Worm (Caenorhabditis elegans) whole organism, dauer: ENCODE results near the gene coq-5.

Source experiments
- unc-62 ChIP-seq: sonication (generic microtip); optimal IDR thresholded peaks from 2 replicates; lab custom pipeline; 2017; ENCODE audit warnings: missing biosample characterization, missing genetic modification reagents, missing genetic modification characterization

The coq-5 gene

DNA sequence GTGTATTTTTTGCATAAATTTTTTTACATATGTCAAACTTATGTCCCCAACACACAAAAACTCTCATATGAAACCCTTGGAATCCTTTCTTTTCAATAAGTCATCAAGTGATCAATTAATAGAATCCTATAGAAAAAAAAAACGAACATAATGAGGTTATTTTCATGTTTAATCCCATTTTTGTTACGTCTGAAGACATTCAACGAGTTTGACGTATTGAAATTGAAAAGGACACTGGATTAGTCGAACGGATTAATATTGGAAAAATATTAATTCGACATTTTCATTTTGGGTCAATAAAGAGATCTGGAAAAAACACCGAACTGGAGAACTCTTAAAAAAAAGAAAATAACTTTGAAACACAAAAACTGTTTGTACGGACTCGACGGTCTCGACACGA lies 25.8 kb downstream of the coq-5 start:
- TF ChIP-seq unc-62 (GFP tag; lab: Kevin White, UChicago): no peak

DNA sequence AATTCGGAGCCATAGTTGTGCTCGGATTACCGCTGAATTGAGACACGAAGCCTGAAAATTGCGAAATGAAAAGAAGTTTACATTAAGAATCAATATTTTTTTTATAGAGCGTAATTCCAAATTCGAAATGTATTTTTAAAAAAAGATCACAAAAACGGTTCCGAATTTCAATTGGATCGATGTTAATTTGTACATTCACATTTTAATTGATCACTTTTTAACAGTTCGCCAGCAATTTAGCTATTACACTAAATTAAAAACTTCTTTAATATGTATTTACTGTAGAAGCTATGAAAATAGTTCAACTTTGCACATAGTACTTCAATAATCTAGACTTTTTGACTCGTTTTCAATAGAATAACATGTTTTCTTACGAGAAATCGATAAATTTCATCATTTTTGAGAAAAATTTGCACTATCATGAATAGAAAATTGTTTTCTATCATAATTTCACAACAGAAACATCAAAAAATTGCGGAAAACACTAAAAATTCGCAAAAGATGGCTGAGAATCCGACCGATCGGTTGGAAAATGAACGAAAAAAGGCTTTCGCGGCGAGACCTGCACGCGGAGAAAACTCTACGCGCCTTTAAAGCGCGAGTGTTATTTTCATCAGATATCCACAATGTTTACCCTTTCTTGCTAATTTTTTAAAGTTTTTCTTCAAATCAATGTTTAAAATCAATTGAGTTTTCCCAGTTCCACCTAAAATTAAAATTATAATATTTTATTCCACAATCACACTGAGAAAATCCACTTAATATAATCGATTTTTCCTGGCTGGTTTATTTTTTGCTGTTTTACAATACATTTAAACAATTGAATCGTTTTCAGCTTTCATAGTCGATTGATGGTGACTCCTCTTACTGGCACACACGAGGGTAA lies 29.4 kb downstream of the coq-5 start, which contains the start of the genes egl-45 and kcmf-1:
Gene egl-45, minus strand, starts transcription at position 51 of the 886 bp plus-strand sequence.
Gene kcmf-1, plus strand, starts transcription at position 836 of the 886 bp plus-strand sequence.
- TF ChIP-seq unc-62 (GFP tag; lab: Kevin White, UChicago): no peak

ce11 chrIII:7824041-7824440 lies 34.2 kb downstream of the coq-5 start:
- no peak for TF ChIP-seq unc-62 (GFP tag; lab: Kevin White, UChicago)

DNA sequence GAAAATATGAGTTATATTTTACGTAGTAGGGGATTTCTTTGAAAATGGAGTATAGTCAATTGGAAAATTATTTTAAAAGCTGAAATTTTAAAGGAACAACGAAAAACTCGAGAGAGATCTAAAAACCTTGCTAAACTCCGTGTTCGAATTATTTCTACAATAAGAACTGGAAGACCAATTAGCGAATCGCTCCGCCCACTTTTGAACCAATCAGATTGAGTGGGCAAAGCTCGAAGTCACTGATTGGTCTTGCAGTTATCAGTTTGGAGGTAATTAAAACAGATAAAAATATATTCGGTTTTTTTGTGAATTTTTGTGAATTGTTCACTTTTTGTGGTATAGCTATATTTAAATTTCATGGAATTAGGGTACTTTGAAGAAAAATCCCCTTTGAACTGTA lies 35.0 kb downstream of the coq-5 start:
- TF ChIP-seq unc-62 (GFP tag; lab: Kevin White, UChicago): no peak

DNA sequence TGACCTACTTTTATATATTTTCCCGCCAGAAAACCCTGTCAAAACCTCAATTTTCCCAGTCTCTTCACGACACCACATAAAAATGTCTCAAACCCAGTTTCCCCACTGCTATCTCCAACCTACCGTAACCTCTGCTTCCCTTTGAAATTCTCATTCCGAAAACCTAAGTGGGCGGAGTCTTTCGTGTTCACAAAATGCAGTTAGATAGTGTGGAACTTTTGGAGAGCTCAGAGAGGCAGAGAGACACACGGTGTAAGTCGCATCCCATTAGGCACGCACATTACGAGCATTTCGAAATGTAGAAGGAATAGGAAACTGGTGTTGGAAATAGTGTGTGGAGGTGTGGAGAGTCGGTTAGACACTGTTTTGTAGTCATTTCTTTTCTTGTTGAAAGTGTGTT lies 38.4 kb downstream of the coq-5 start:
- no peak for TF ChIP-seq unc-62 (GFP tag; lab: Kevin White, UChicago)

DNA sequence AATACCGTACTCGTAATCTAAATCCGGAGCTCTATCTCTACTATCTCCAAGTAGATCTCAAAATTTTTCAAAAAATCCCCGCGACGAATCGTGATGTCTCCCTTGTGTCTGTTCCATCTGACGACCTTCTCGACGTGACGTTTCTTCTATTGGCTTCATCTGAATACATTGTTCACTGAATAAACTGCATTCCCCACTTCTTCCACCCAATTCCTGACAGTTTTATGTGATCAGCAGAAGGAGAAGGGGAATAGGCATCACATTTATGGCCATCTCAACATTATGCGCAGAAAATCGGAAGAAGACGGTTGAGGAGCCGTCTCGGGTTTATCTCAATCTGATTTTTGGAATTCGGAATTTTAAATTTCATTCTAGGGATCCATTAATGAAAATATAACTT lies 39.3 kb downstream of the coq-5 start:
- no peak for TF ChIP-seq unc-62 (GFP tag; lab: Kevin White, UChicago)

ce11 chrIII:7816463-7816862 lies 41.8 kb downstream of the coq-5 start:
- TF ChIP-seq unc-62 (GFP tag; lab: Kevin White, UChicago): no peak

ce11 chrIII:7815571-7816348 lies 42.5 kb downstream of the coq-5 start:
- no peak for TF ChIP-seq unc-62 (GFP tag; lab: Kevin White, UChicago)

ce11 chrIII:7815056-7815366 lies 43.2 kb downstream of the coq-5 start:
- no peak for TF ChIP-seq unc-62 (GFP tag; lab: Kevin White, UChicago)

- no peak for TF ChIP-seq unc-62 (GFP tag; lab: Kevin White, UChicago)
Measured at ce11 chrIII:7814159-7815055, 43.9 kb downstream of the coq-5 start, which contains the start of gene egl-5. TSS of gene egl-5 (plus strand) at chrIII:7814374.

- TF ChIP-seq unc-62 (GFP tag; lab: Kevin White, UChicago): no peak
Measured at ce11 chrIII:7812208-7812880, 45.9 kb downstream of the coq-5 start.

DNA sequence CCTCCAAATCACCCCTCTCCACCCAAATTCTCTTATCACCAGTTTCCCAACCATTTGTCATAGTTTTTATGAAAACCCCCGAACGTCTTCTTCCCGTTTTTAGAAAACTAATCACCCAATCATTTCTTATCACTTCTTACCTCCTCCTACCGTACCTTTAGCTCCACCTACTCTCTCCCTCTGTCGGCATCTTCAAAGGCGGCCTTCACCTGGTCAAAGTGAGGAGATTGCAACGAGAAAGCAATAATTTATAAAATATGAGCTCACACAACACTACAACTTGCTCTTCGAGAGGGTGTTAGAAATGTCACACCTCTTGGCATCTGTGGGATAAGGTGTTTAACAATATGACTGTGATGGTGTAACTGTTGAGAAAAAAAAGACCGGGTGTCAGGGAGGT lies 49.2 kb downstream of the coq-5 start:
- TF ChIP-seq unc-62 (GFP tag; lab: Kevin White, UChicago): no peak
